Worm (Caenorhabditis elegans) whole organism, mixed stage, embryonic: ENCODE data around the gene srw-141.

ENCODE experiments used
- M03D4.4 ChIP-seq: sonication (generic microtip); optimal IDR thresholded peaks from 2 replicates; lab custom pipeline; 2017; ENCODE audit warnings: mild to moderate bottlenecking, missing genetic modification characterization, missing compliant biosample characterization
- bed-3 ChIP-seq: fragments of 200-800 bp; sonication (Bioruptor generic); optimal IDR thresholded peaks from 3 replicates; lab custom pipeline; 2018; ENCODE audit warnings: mild to moderate bottlenecking, missing genetic modification characterization, moderate library complexity, missing compliant biosample characterization
- blmp-1 ChIP-seq: fragments of 150-350 bp; optimal IDR thresholded peaks from 2 replicates; lab custom pipeline; 2014; ENCODE audit warnings: missing biosample characterization, missing genetic modification characterization
- ceh-39 ChIP-seq: fragments of 150-350 bp; optimal IDR thresholded peaks from 2 replicates; lab custom pipeline; 2014; ENCODE audit warnings: missing biosample characterization, missing genetic modification characterization
- ceh-43 ChIP-seq: fragments of 200-800 bp; sonication (Bioruptor generic); optimal IDR thresholded peaks from 2 replicates; lab custom pipeline; 2018; ENCODE audit warnings: mild to moderate bottlenecking, missing genetic modification characterization, moderate library complexity, missing compliant biosample characterization
- ceh-83 ChIP-seq: fragments of 200-800 bp; sonication (Bioruptor generic); optimal IDR thresholded peaks from 2 replicates; lab custom pipeline; 2018; ENCODE audit warnings: mild to moderate bottlenecking, missing genetic modification characterization, missing compliant biosample characterization
- ces-1 ChIP-seq: fragments of 150-350 bp; optimal IDR thresholded peaks from 2 replicates; lab custom pipeline; 2014; ENCODE audit warnings: missing biosample characterization, missing genetic modification reagents, missing genetic modification characterization
- cnd-1 ChIP-seq: fragments of 200-800 bp; sonication (Bioruptor generic); optimal IDR thresholded peaks from 2 replicates; lab custom pipeline; 2018; ENCODE audit warnings: mild to moderate bottlenecking, missing genetic modification characterization, missing compliant biosample characterization
- drap-1 ChIP-seq: fragments of 200-800 bp; sonication (Bioruptor generic); optimal IDR thresholded peaks from 3 replicates; lab custom pipeline; 2018; ENCODE audit warnings: mild to moderate bottlenecking, missing genetic modification characterization, missing compliant biosample characterization
- elt-1 ChIP-seq: sonication (generic microtip); optimal IDR thresholded peaks from 2 replicates; lab custom pipeline; 2017; ENCODE audit warnings: missing genetic modification characterization, mild to moderate bottlenecking, missing compliant biosample characterization, antibody characterized with exemption, moderate library complexity, borderline replicate concordance; ENCODE audit not compliant: insufficient read depth
- elt-3 ChIP-seq: fragments of 150-350 bp; optimal IDR thresholded peaks from 2 replicates; lab custom pipeline; 2014; ENCODE audit warnings: missing biosample characterization, missing genetic modification characterization
- flh-1 ChIP-seq: fragments of 200-800 bp; sonication (Bioruptor generic); optimal IDR thresholded peaks from 2 replicates; lab custom pipeline; 2018; ENCODE audit warnings: mild to moderate bottlenecking, missing genetic modification characterization, moderate library complexity, missing compliant biosample characterization
- hlh-1 ChIP-seq: fragments of 150-350 bp; optimal IDR thresholded peaks from 2 replicates; lab custom pipeline; 2014; ENCODE audit warnings: missing biosample characterization, missing genetic modification reagents, missing genetic modification characterization
- lin-32 ChIP-seq: fragments of 200-800 bp; sonication (Bioruptor generic); optimal IDR thresholded peaks from 2 replicates; lab custom pipeline; 2018; ENCODE audit warnings: mild to moderate bottlenecking, missing genetic modification characterization, missing compliant biosample characterization
- lsy-2 ChIP-seq: fragments of 150-350 bp; optimal IDR thresholded peaks from 2 replicates; lab custom pipeline; 2014; ENCODE audit warnings: missing biosample characterization, missing genetic modification characterization
- mab-5 ChIP-seq: fragments of 150-350 bp; optimal IDR thresholded peaks from 2 replicates; lab custom pipeline; 2014; ENCODE audit warnings: missing biosample characterization, missing genetic modification characterization
- mep-1 ChIP-seq: fragments of 150-350 bp; optimal IDR thresholded peaks from 2 replicates; lab custom pipeline; 2017; ENCODE audit warnings: missing biosample characterization, missing genetic modification reagents, missing genetic modification characterization, inconsistent platforms
- mls-2 ChIP-seq: sonication (generic microtip); optimal IDR thresholded peaks from 2 replicates; lab custom pipeline; 2016; ENCODE audit warnings: mild to moderate bottlenecking, missing genetic modification characterization, moderate library complexity, missing compliant biosample characterization
- nhr-12 ChIP-seq: fragments of 150-350 bp; optimal IDR thresholded peaks from 2 replicates; lab custom pipeline; 2014; ENCODE audit warnings: missing biosample characterization, missing genetic modification characterization
- nhr-2 ChIP-seq: fragments of 150-350 bp; optimal IDR thresholded peaks from 2 replicates; lab custom pipeline; 2014; ENCODE audit warnings: missing biosample characterization, missing genetic modification characterization
- nhr-237 ChIP-seq: fragments of 150-350 bp; optimal IDR thresholded peaks from 2 replicates; lab custom pipeline; 2014; ENCODE audit warnings: missing biosample characterization, missing genetic modification characterization
- nhr-28 ChIP-seq: fragments of 150-350 bp; optimal IDR thresholded peaks from 2 replicates; lab custom pipeline; 2014; ENCODE audit warnings: missing biosample characterization, missing genetic modification characterization
- pha-4 ChIP-seq: fragments of 150-350 bp; optimal IDR thresholded peaks from 2 replicates; lab custom pipeline; 2018; ENCODE audit warnings: missing biosample characterization, missing genetic modification reagents, missing genetic modification characterization
- sem-2 ChIP-seq: fragments of 200-800 bp; sonication (Bioruptor generic); optimal IDR thresholded peaks from 2 replicates; lab custom pipeline; 2018; ENCODE audit warnings: mild to moderate bottlenecking, missing genetic modification characterization, missing compliant biosample characterization
- snpc-4 ChIP-seq: fragments of 150-350 bp; optimal IDR thresholded peaks from 2 replicates; lab custom pipeline; 2014; ENCODE audit warnings: missing biosample characterization, missing genetic modification characterization
- sptf-1 ChIP-seq: sonication (generic microtip); optimal IDR thresholded peaks from 2 replicates; lab custom pipeline; 2017; ENCODE audit warnings: mild to moderate bottlenecking, missing genetic modification characterization, moderate library complexity, missing compliant biosample characterization
- tbx-8 ChIP-seq: fragments of 200-800 bp; sonication (Bioruptor generic); optimal IDR thresholded peaks from 2 replicates; lab custom pipeline; 2018; ENCODE audit warnings: mild to moderate bottlenecking, missing genetic modification characterization, moderate library complexity, missing compliant biosample characterization
- unc-120 ChIP-seq: sonication (generic microtip); optimal IDR thresholded peaks from 2 replicates; lab custom pipeline; 2017; ENCODE audit warnings: missing genetic modification characterization, missing compliant biosample characterization; ENCODE audit not compliant: poor library complexity, severe bottlenecking
- unc-39 ChIP-seq: fragments of 150-350 bp; optimal IDR thresholded peaks from 2 replicates; lab custom pipeline; 2014; ENCODE audit warnings: missing biosample characterization, missing genetic modification characterization
- zip-8 ChIP-seq: fragments of 150-350 bp; optimal IDR thresholded peaks from 2 replicates; lab custom pipeline; 2014; ENCODE audit warnings: missing biosample characterization, missing genetic modification characterization
- ztf-11 ChIP-seq: fragments of 150-350 bp; optimal IDR thresholded peaks from 2 replicates; lab custom pipeline; 2014; ENCODE audit warnings: missing biosample characterization, missing genetic modification characterization

Gene srw-141

DNA sequence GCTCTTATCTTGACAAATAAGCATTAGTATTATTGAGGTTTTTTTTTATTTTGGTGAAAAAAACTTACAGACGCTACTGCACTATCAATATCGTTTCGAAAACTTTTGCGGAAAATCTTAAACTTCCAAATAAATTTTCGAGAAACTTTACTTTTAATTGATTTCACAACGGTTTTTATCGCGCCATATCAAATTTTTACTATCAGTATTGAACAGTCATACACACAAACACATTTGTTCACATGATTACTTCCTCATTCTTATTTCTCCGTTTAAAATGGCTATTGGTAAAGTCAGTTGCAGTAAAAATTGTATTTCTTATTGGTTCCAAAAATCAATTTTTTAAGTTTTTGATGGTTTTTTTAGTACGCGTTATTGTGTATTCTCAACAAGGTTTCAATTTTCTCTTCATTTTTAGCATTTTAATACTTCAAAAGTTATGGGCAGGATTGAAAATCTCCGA is 42.2 kb downstream of the srw-141 start, which contains the start of gene pals-32:
Gene pals-32, plus strand, starts transcription at position 413 of the 463 bp plus-strand sequence.
- TF ChIP-seq elt-1 = no peak
- no peak for TF ChIP-seq ceh-43
- TF ChIP-seq unc-39 (tag; lab: Kevin White, UChicago) = no peak
- TF ChIP-seq mab-5 = no peak
- no peak for TF ChIP-seq tbx-8 (GFP tag; lab: Kevin White, UChicago)
- no peak for TF ChIP-seq ceh-83
- TF ChIP-seq flh-1 (GFP tag; lab: Kevin White, UChicago) = no peak
- TF ChIP-seq sptf-1 (tag; lab: Kevin White, UChicago) = no peak
- no peak for TF ChIP-seq ces-1 (GFP tag; lab: Kevin White, UChicago)
- TF ChIP-seq elt-3 (tag; lab: Kevin White, UChicago) = no peak
- TF ChIP-seq M03D4.4 (tag; lab: Kevin White, UChicago) = no peak
- TF ChIP-seq mep-1 (tag; lab: Kevin White, UChicago) = no peak
- no peak for TF ChIP-seq nhr-2 (tag; lab: Kevin White, UChicago)
- TF ChIP-seq ztf-11 (tag; lab: Kevin White, UChicago) = no peak
- TF ChIP-seq cnd-1 (tag; lab: Kevin White, UChicago) = no peak
- no peak for TF ChIP-seq nhr-237 (tag; lab: Kevin White, UChicago)
- TF ChIP-seq unc-120 = no peak
- no peak for TF ChIP-seq blmp-1 (tag; lab: Kevin White, UChicago)
- TF ChIP-seq sem-2 = no peak
- TF ChIP-seq zip-8 = no peak

DNA sequence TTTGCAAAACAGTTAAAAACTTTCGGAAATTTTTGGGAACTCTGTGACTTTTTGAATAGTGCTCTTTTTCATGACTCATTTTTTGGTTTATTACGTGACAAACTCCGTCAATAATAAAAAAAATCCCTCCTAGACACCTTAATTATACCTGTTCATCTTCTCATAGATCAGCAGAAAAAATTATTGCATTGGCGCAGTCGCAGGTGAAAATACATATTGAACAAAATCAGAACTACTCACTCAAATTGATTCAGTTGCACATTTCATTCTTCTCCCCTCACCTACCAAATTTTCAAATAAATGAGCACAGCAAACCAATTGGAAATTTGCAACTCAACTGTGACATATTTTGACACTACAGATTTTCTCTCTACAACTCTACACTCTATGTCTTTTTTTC is 45.4 kb downstream of the srw-141 start, which contains the start of gene srh-127:
Gene srh-127, plus strand, starts transcription at position 301 of the 400 bp plus-strand sequence.
- TF ChIP-seq ceh-39 = no peak
- TF ChIP-seq blmp-1 (tag; lab: Kevin White, UChicago) = no peak
- TF ChIP-seq, all 35 proteins: peak for 0

DNA sequence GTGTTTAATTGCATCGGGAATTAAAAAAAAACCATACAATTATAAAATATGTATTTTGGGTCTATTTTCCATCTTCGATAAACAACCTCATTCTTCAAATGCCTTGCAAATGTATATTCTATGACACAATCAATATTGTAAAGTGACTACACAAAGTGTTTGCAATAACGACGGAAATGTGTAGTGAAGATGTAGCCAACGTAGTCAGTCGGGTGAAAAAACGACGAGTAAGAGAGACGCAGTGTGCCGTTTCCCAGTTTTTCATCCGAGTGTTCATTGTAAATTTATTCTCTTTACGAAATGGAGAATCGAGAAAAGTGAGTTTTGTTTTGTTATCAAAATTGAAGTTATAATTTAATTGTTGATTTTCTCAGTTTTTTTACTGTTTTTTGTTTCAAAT is 46.5 kb downstream of the srw-141 start, which contains the start of gene F37B4.15:
Gene F37B4.15, plus strand, starts transcription at position 301 of the 400 bp plus-strand sequence.
- no peak for TF ChIP-seq mls-2 (tag; lab: Kevin White, UChicago)
- no peak for TF ChIP-seq bed-3 (GFP tag; lab: Kevin White, UChicago)
- TF ChIP-seq nhr-28 = no peak
- TF ChIP-seq sptf-1 (tag; lab: Kevin White, UChicago) = no peak
- TF ChIP-seq elt-3 (tag; lab: Kevin White, UChicago) = no peak
- no peak for TF ChIP-seq ceh-43
- TF ChIP-seq lin-32 = no peak
- no peak for TF ChIP-seq cnd-1 (tag; lab: Kevin White, UChicago)
- TF ChIP-seq ztf-11 (tag; lab: Kevin White, UChicago) = no peak
- no peak for TF ChIP-seq nhr-2 (tag; lab: Kevin White, UChicago)
- no peak for TF ChIP-seq mep-1 (tag; lab: Kevin White, UChicago)
- TF ChIP-seq nhr-12 (tag; lab: Kevin White, UChicago) = no peak
- TF ChIP-seq sem-2 = no peak

DNA sequence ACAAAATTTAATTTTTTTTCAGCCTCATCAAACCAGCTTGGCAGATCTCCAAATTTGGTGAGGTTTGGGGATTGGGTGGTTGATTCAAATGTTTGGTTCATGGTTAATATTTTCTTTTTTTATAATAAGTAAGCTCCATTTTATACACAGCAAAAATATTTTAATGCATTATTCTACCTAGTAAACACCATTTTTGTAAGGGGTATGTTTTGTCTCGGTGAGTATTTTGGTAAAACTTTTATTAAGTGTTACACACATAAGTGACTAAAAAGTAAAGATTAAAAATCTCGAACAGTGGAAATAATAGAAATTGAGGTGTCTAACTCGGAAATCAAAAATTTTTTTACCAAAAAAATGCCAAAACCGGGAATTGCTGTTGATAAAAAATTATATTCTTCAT is 49.7 kb downstream of the srw-141 start, which contains the start of gene srw-4:
Gene srw-4, minus strand, starts transcription at position 101 of the 400 bp plus-strand sequence.
- TF ChIP-seq nhr-2 (tag; lab: Kevin White, UChicago) (no peak), mab-5 (no peak), mls-2 (tag; lab: Kevin White, UChicago) (no peak), elt-3 (tag; lab: Kevin White, UChicago) (no peak), pha-4 (no peak), hlh-1 (tag; lab: Kevin White, UChicago) (no peak), nhr-28 (no peak), sptf-1 (tag; lab: Kevin White, UChicago) (no peak), mep-1 (tag; lab: Kevin White, UChicago) (no peak), snpc-4 (tag; lab: Kevin White, UChicago) (no peak), ces-1 (GFP tag; lab: Kevin White, UChicago) (no peak), M03D4.4 (tag; lab: Kevin White, UChicago) (no peak), unc-120 (no peak), sem-2 (no peak), tbx-8 (GFP tag; lab: Kevin White, UChicago) (no peak), flh-1 (GFP tag; lab: Kevin White, UChicago) (no peak)

DNA sequence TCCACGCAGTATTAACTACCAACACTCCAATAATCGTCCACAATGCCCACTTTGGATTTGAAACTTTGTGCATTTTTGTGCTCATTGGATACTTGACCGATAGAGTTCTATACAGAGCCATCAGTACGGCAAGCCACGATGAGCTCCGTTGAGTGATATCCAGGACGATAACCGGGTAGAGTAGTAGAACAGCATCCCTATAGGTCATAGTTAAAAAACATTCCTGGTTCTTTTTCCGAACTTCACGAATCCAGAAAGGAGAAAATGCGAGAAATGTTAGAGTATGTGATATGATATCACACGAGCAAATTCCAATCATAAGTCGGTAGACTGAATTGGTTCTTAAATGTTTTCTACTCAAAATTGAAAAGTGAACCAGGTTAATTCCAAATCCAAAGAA is 50.1 kb downstream of the srw-141 start:
- TF ChIP-seq mep-1 (tag; lab: Kevin White, UChicago) (no peak), tbx-8 (GFP tag; lab: Kevin White, UChicago) (no peak), nhr-237 (tag; lab: Kevin White, UChicago) (no peak), drap-1 (GFP tag; lab: Kevin White, UChicago) (no peak), lsy-2 (tag; lab: Kevin White, UChicago) (no peak), sptf-1 (tag; lab: Kevin White, UChicago) (no peak)
